Fruit fly (Drosophila melanogaster): ENCODE data around the gene CG43800.

dm6 chr2L:7217931-7218330, 14.7 kb downstream of the CG43800 start:
- TF ChIP-seq psq (optimal IDR thresholded peaks at IDR 0.05) (no peak), usp (GFP tag; optimal IDR thresholded peaks at IDR 0.05) (no peak), CG8478 (optimal IDR thresholded peaks at IDR 0.05) (no peak)
